Worm (Caenorhabditis elegans) whole organism, mixed stage, embryonic: ENCODE results near the gene oac-57.

ENCODE experiments used
- M03D4.4 ChIP-seq: sonication (generic microtip); optimal IDR thresholded peaks from 2 replicates; lab custom pipeline; 2017; ENCODE audit warnings: mild to moderate bottlenecking, missing genetic modification characterization, missing compliant biosample characterization
- bed-3 ChIP-seq: fragments of 200-800 bp; sonication (Bioruptor generic); optimal IDR thresholded peaks from 3 replicates; lab custom pipeline; 2018; ENCODE audit warnings: mild to moderate bottlenecking, missing genetic modification characterization, moderate library complexity, missing compliant biosample characterization
- blmp-1 ChIP-seq: fragments of 150-350 bp; optimal IDR thresholded peaks from 2 replicates; lab custom pipeline; 2014; ENCODE audit warnings: missing biosample characterization, missing genetic modification characterization
- ceh-39 ChIP-seq: fragments of 150-350 bp; optimal IDR thresholded peaks from 2 replicates; lab custom pipeline; 2014; ENCODE audit warnings: missing biosample characterization, missing genetic modification characterization
- ceh-43 ChIP-seq: fragments of 200-800 bp; sonication (Bioruptor generic); optimal IDR thresholded peaks from 2 replicates; lab custom pipeline; 2018; ENCODE audit warnings: mild to moderate bottlenecking, missing genetic modification characterization, moderate library complexity, missing compliant biosample characterization
- ceh-83 ChIP-seq: fragments of 200-800 bp; sonication (Bioruptor generic); optimal IDR thresholded peaks from 2 replicates; lab custom pipeline; 2018; ENCODE audit warnings: mild to moderate bottlenecking, missing genetic modification characterization, missing compliant biosample characterization
- drap-1 ChIP-seq: fragments of 200-800 bp; sonication (Bioruptor generic); optimal IDR thresholded peaks from 3 replicates; lab custom pipeline; 2018; ENCODE audit warnings: mild to moderate bottlenecking, missing genetic modification characterization, missing compliant biosample characterization
- elt-1 ChIP-seq: sonication (generic microtip); optimal IDR thresholded peaks from 2 replicates; lab custom pipeline; 2017; ENCODE audit warnings: missing genetic modification characterization, mild to moderate bottlenecking, missing compliant biosample characterization, antibody characterized with exemption, moderate library complexity, borderline replicate concordance; ENCODE audit not compliant: insufficient read depth
- flh-1 ChIP-seq: fragments of 200-800 bp; sonication (Bioruptor generic); optimal IDR thresholded peaks from 2 replicates; lab custom pipeline; 2018; ENCODE audit warnings: mild to moderate bottlenecking, missing genetic modification characterization, moderate library complexity, missing compliant biosample characterization
- ham-2 ChIP-seq: fragments of 200-800 bp; sonication (Bioruptor generic); optimal IDR thresholded peaks from 2 replicates; lab custom pipeline; 2018; ENCODE audit warnings: mild to moderate bottlenecking, missing genetic modification characterization, missing compliant biosample characterization
- lin-32 ChIP-seq: fragments of 200-800 bp; sonication (Bioruptor generic); optimal IDR thresholded peaks from 2 replicates; lab custom pipeline; 2018; ENCODE audit warnings: mild to moderate bottlenecking, missing genetic modification characterization, missing compliant biosample characterization
- lsy-2 ChIP-seq: fragments of 150-350 bp; optimal IDR thresholded peaks from 2 replicates; lab custom pipeline; 2014; ENCODE audit warnings: missing biosample characterization, missing genetic modification characterization
- mab-5 ChIP-seq: fragments of 150-350 bp; optimal IDR thresholded peaks from 2 replicates; lab custom pipeline; 2014; ENCODE audit warnings: missing biosample characterization, missing genetic modification characterization
- mep-1 ChIP-seq: fragments of 150-350 bp; optimal IDR thresholded peaks from 2 replicates; lab custom pipeline; 2017; ENCODE audit warnings: missing biosample characterization, missing genetic modification reagents, missing genetic modification characterization, inconsistent platforms
- mls-2 ChIP-seq: sonication (generic microtip); optimal IDR thresholded peaks from 2 replicates; lab custom pipeline; 2016; ENCODE audit warnings: mild to moderate bottlenecking, missing genetic modification characterization, moderate library complexity, missing compliant biosample characterization
- nhr-12 ChIP-seq: fragments of 150-350 bp; optimal IDR thresholded peaks from 2 replicates; lab custom pipeline; 2014; ENCODE audit warnings: missing biosample characterization, missing genetic modification characterization
- nhr-2 ChIP-seq: fragments of 150-350 bp; optimal IDR thresholded peaks from 2 replicates; lab custom pipeline; 2014; ENCODE audit warnings: missing biosample characterization, missing genetic modification characterization
- nhr-237 ChIP-seq: fragments of 150-350 bp; optimal IDR thresholded peaks from 2 replicates; lab custom pipeline; 2014; ENCODE audit warnings: missing biosample characterization, missing genetic modification characterization
- nhr-28 ChIP-seq: fragments of 150-350 bp; optimal IDR thresholded peaks from 2 replicates; lab custom pipeline; 2014; ENCODE audit warnings: missing biosample characterization, missing genetic modification characterization
- nhr-76 ChIP-seq: sonication (generic microtip); optimal IDR thresholded peaks from 2 replicates; lab custom pipeline; 2017; ENCODE audit warnings: missing biosample characterization, missing genetic modification characterization
- pha-4 ChIP-seq: fragments of 150-350 bp; optimal IDR thresholded peaks from 2 replicates; lab custom pipeline; 2018; ENCODE audit warnings: missing biosample characterization, missing genetic modification reagents, missing genetic modification characterization
- sem-2 ChIP-seq: fragments of 200-800 bp; sonication (Bioruptor generic); optimal IDR thresholded peaks from 2 replicates; lab custom pipeline; 2018; ENCODE audit warnings: mild to moderate bottlenecking, missing genetic modification characterization, missing compliant biosample characterization
- snpc-4 ChIP-seq: fragments of 150-350 bp; optimal IDR thresholded peaks from 2 replicates; lab custom pipeline; 2014; ENCODE audit warnings: missing biosample characterization, missing genetic modification characterization
- sptf-1 ChIP-seq: sonication (generic microtip); optimal IDR thresholded peaks from 2 replicates; lab custom pipeline; 2017; ENCODE audit warnings: mild to moderate bottlenecking, missing genetic modification characterization, moderate library complexity, missing compliant biosample characterization
- tbx-8 ChIP-seq: fragments of 200-800 bp; sonication (Bioruptor generic); optimal IDR thresholded peaks from 2 replicates; lab custom pipeline; 2018; ENCODE audit warnings: mild to moderate bottlenecking, missing genetic modification characterization, moderate library complexity, missing compliant biosample characterization
- unc-120 ChIP-seq: sonication (generic microtip); optimal IDR thresholded peaks from 2 replicates; lab custom pipeline; 2017; ENCODE audit warnings: missing genetic modification characterization, missing compliant biosample characterization; ENCODE audit not compliant: poor library complexity, severe bottlenecking
- unc-39 ChIP-seq: fragments of 150-350 bp; optimal IDR thresholded peaks from 2 replicates; lab custom pipeline; 2014; ENCODE audit warnings: missing biosample characterization, missing genetic modification characterization
- unc-62 ChIP-seq: fragments of 150-350 bp; optimal IDR thresholded peaks from 2 replicates; lab custom pipeline; 2014; ENCODE audit warnings: missing biosample characterization, missing genetic modification reagents, missing genetic modification characterization
- ztf-11 ChIP-seq: fragments of 150-350 bp; optimal IDR thresholded peaks from 2 replicates; lab custom pipeline; 2014; ENCODE audit warnings: missing biosample characterization, missing genetic modification characterization

Gene oac-57

ce11 chrIV:12282157-12282789 lies 25.3 kb downstream of the oac-57 start, which contains the start of the genes C42C1.12 and C42C1.19 (continued):
- TF ChIP-seq M03D4.4 (tag; lab: Kevin White, UChicago) (no peak), unc-120 (tag; lab: Kevin White, UChicago) (no peak)

- TF ChIP-seq ceh-83 (GFP tag; lab: Kevin White, UChicago) (no peak), sem-2 (GFP tag; lab: Kevin White, UChicago) (no peak), nhr-76 (tag; lab: Kevin White, UChicago) (no peak), mep-1 (tag; lab: Kevin White, UChicago) (no peak), ztf-11 (tag; lab: Kevin White, UChicago) (no peak), sptf-1 (tag; lab: Kevin White, UChicago) (no peak), M03D4.4 (tag; lab: Kevin White, UChicago) (no peak), blmp-1 (tag; lab: Kevin White, UChicago) (no peak), unc-39 (tag; lab: Kevin White, UChicago) (no peak), tbx-8 (no peak), mls-2 (tag; lab: Kevin White, UChicago) (no peak), nhr-12 (no peak), unc-120 (tag; lab: Kevin White, UChicago) (no peak), ham-2 (GFP tag; lab: Kevin White, UChicago) (no peak), bed-3 (no peak)
- TF ChIP-seq, all 35 proteins: peak for 0
Observed at ce11 chrIV:12279340-12279739, 28.3 kb downstream of the oac-57 start, which contains the start of gene ltah-1.1. TSS of gene ltah-1.1 (plus strand) at chrIV:12279622.

- TF ChIP-seq nhr-2 (tag; lab: Kevin White, UChicago) (no peak), ceh-39 (no peak), nhr-76 (tag; lab: Kevin White, UChicago) (no peak), blmp-1 (tag; lab: Kevin White, UChicago) (no peak), snpc-4 (tag; lab: Kevin White, UChicago) (no peak), ham-2 (GFP tag; lab: Kevin White, UChicago) (no peak), drap-1 (GFP tag; lab: Kevin White, UChicago) (no peak), ztf-11 (tag; lab: Kevin White, UChicago) (no peak), sem-2 (GFP tag; lab: Kevin White, UChicago) (no peak), nhr-12 (no peak), mab-5 (no peak), lin-32 (GFP tag; lab: Kevin White, UChicago) (no peak), elt-1 (no peak), ceh-43 (GFP tag; lab: Kevin White, UChicago) (no peak), M03D4.4 (tag; lab: Kevin White, UChicago) (no peak), unc-62 (no peak), mep-1 (tag; lab: Kevin White, UChicago) (no peak)
Observed at ce11 chrIV:12278507-12278906, 29.1 kb downstream of the oac-57 start, which contains the start of the genes tag-335 and vkmt-1. TSS of gene tag-335 (minus strand) at chrIV:12278594. TSS of gene vkmt-1 (plus strand) at chrIV:12278725.

- no peak for TF ChIP-seq nhr-237 (tag; lab: Kevin White, UChicago)
- TF ChIP-seq mep-1 (tag; lab: Kevin White, UChicago), result no peak
- TF ChIP-seq mls-2 (tag; lab: Kevin White, UChicago), result no peak
- TF ChIP-seq sptf-1 (tag; lab: Kevin White, UChicago), result no peak
- TF ChIP-seq M03D4.4 (tag; lab: Kevin White, UChicago), result no peak
- no peak for TF ChIP-seq nhr-28
- TF ChIP-seq unc-120 (tag; lab: Kevin White, UChicago), result no peak
- no peak for TF ChIP-seq drap-1 (GFP tag; lab: Kevin White, UChicago)
- TF ChIP-seq, all 35 proteins: peak for 0
Observed at ce11 chrIV:12275892-12276291, 31.7 kb downstream of the oac-57 start, which contains the start of gene vps-8. TSS of gene vps-8 (minus strand) at chrIV:12275992.

- TF ChIP-seq nhr-237 (tag; lab: Kevin White, UChicago), result no peak
- no peak for TF ChIP-seq unc-120 (tag; lab: Kevin White, UChicago)
- TF ChIP-seq ceh-43 (GFP tag; lab: Kevin White, UChicago), result no peak
- TF ChIP-seq lsy-2, result no peak
Observed at ce11 chrIV:12274365-12274764, 33.3 kb downstream of the oac-57 start.

- TF ChIP-seq nhr-237 (tag; lab: Kevin White, UChicago) (no peak), flh-1 (GFP tag; lab: Kevin White, UChicago) (no peak), sptf-1 (tag; lab: Kevin White, UChicago) (no peak), nhr-28 (no peak), pha-4 (tag; lab: Kevin White, UChicago) (no peak), ceh-83 (GFP tag; lab: Kevin White, UChicago) (no peak), M03D4.4 (tag; lab: Kevin White, UChicago) (no peak)
Observed at ce11 chrIV:12270392-12270791, 37.2 kb downstream of the oac-57 start, which contains the start of gene C42C1.3. TSS of gene C42C1.3 (minus strand) at chrIV:12270492.
